Fruit fly (Drosophila melanogaster) whole organism, prepupa: ENCODE data around the gene Tbca.

Experiments
- Blimp-1 ChIP-seq: fragments of 200-800 bp; sonication (Bioruptor generic); optimal IDR thresholded peaks from 3 replicates; lab custom pipeline; 2017; ENCODE audit warnings: missing biosample characterization, missing genetic modification characterization, mild to moderate bottlenecking, moderate library complexity, missing genetic modification reagents
- CG10631 ChIP-seq: fragments of 200-800 bp; sonication (Bioruptor generic); optimal IDR thresholded peaks from 2 replicates; lab custom pipeline; 2016; ENCODE audit warnings: missing biosample characterization, missing genetic modification characterization
- CG10669 ChIP-seq: fragments of 200-800 bp; sonication (Bioruptor generic); optimal IDR thresholded peaks from 3 replicates; lab custom pipeline; 2018; ENCODE audit warnings: missing biosample characterization, mild to moderate bottlenecking, missing genetic modification characterization, moderate library complexity
- CG11294 ChIP-seq: fragments of 200-800 bp; sonication (Bioruptor generic); IDR thresholded peaks from 2 replicates; pipeline ENCODE4 v1.3.6; 2022; ENCODE audit warnings: missing biosample characterization, missing genetic modification characterization
- CG11762 ChIP-seq: fragments of 200-800 bp; sonication (Bioruptor generic); optimal IDR thresholded peaks from 3 replicates; lab custom pipeline; 2016; ENCODE audit warnings: missing biosample characterization, missing genetic modification characterization; ENCODE audit not compliant: insufficient read depth
- CG11902 ChIP-seq: fragments of 200-800 bp; sonication (Bioruptor generic); optimal IDR thresholded peaks from 3 replicates; lab custom pipeline; 2016; ENCODE audit warnings: missing biosample characterization, missing genetic modification characterization
- CG15336 ChIP-seq: fragments of 200-800 bp; sonication (Bioruptor generic); IDR thresholded peaks from 2 replicates; pipeline ENCODE4 v1.3.6; 2022; ENCODE audit warnings: missing biosample characterization, missing genetic modification characterization
- CG16779 ChIP-seq: fragments of 200-800 bp; sonication (Bioruptor generic); optimal IDR thresholded peaks from 3 replicates; lab custom pipeline; 2017; ENCODE audit warnings: missing biosample characterization, mild to moderate bottlenecking, missing genetic modification characterization
- CG3032 ChIP-seq: fragments of 200-800 bp; optimal IDR thresholded peaks from 2 replicates; lab custom pipeline; 2019; ENCODE audit warnings: missing biosample characterization, mild to moderate bottlenecking, missing genetic modification characterization, moderate library complexity
- CG31627 ChIP-seq: fragments of 200-800 bp; sonication (Bioruptor generic); optimal IDR thresholded peaks from 3 replicates; lab custom pipeline; 2016; ENCODE audit warnings: missing biosample characterization, missing genetic modification characterization
- CG32006 ChIP-seq: fragments of 200-800 bp; sonication (Bioruptor generic); optimal IDR thresholded peaks from 3 replicates; lab custom pipeline; 2017; ENCODE audit warnings: missing biosample characterization, mild to moderate bottlenecking, missing genetic modification characterization
- CG3919 ChIP-seq: fragments of 200-800 bp; sonication (Bioruptor generic); optimal IDR thresholded peaks from 3 replicates; lab custom pipeline; 2016; ENCODE audit warnings: missing biosample characterization, missing genetic modification characterization
- CG4318 ChIP-seq: fragments of 200-800 bp; sonication (Bioruptor generic); optimal IDR thresholded peaks from 3 replicates; lab custom pipeline; 2017; ENCODE audit warnings: missing biosample characterization, mild to moderate bottlenecking, missing genetic modification characterization
- CG6163 ChIP-seq: fragments of 200-800 bp; sonication (Bioruptor generic); IDR thresholded peaks from 3 replicates; pipeline ENCODE4 v1.3.6; 2022; ENCODE audit warnings: missing biosample characterization, missing genetic modification characterization
- CG6276 ChIP-seq: fragments of 200-800 bp; sonication (Bioruptor generic); optimal IDR thresholded peaks from 2 replicates; lab custom pipeline; 2017; ENCODE audit warnings: missing biosample characterization, mild to moderate bottlenecking, missing genetic modification characterization
- CG6808 ChIP-seq: fragments of 200-800 bp; sonication (Bioruptor generic); optimal IDR thresholded peaks from 3 replicates; lab custom pipeline; 2017; ENCODE audit warnings: missing biosample characterization, missing genetic modification characterization, mild to moderate bottlenecking, moderate library complexity, missing genetic modification reagents
- CG6854 ChIP-seq: fragments of 200-800 bp; sonication (Bioruptor generic); optimal IDR thresholded peaks from 2 replicates; lab custom pipeline; 2017; ENCODE audit warnings: missing biosample characterization, mild to moderate bottlenecking, missing genetic modification characterization
- CG7368 ChIP-seq: fragments of 200-800 bp; sonication (Bioruptor generic); optimal IDR thresholded peaks from 3 replicates; lab custom pipeline; 2016; ENCODE audit warnings: missing biosample characterization, missing genetic modification characterization
- CG8319 ChIP-seq: fragments of 200-800 bp; sonication (Bioruptor generic); optimal IDR thresholded peaks from 3 replicates; lab custom pipeline; 2016; ENCODE audit warnings: missing biosample characterization, missing genetic modification characterization
- CG8632 ChIP-seq: fragments of 200-800 bp; sonication (Bioruptor generic); optimal IDR thresholded peaks from 3 replicates; lab custom pipeline; 2016; ENCODE audit warnings: missing biosample characterization, missing genetic modification characterization
- CG9139 ChIP-seq: fragments of 200-800 bp; sonication (Bioruptor generic); optimal IDR thresholded peaks from 3 replicates; lab custom pipeline; 2017; ENCODE audit warnings: missing biosample characterization, mild to moderate bottlenecking, missing genetic modification characterization
- Eip75B ChIP-seq: fragments of 200-800 bp; sonication (Bioruptor generic); optimal IDR thresholded peaks from 3 replicates; lab custom pipeline; 2016; ENCODE audit warnings: missing biosample characterization, missing genetic modification characterization
- Ets21C ChIP-seq: fragments of 200-800 bp; sonication (Bioruptor generic); optimal IDR thresholded peaks from 3 replicates; lab custom pipeline; 2016; ENCODE audit warnings: missing biosample characterization, missing genetic modification characterization
- Ets96B ChIP-seq: fragments of 200-800 bp; optimal IDR thresholded peaks from 2 replicates; lab custom pipeline; 2019; ENCODE audit warnings: missing biosample characterization, mild to moderate bottlenecking, missing genetic modification characterization, moderate library complexity
- Gug ChIP-seq: fragments of 200-800 bp; sonication (Bioruptor generic); IDR thresholded peaks from 2 replicates; pipeline ENCODE4 v1.3.6; 2022; ENCODE audit warnings: missing biosample characterization, missing genetic modification characterization
- Hr38 ChIP-seq: sonication (Bioruptor generic); optimal IDR thresholded peaks from 2 replicates; lab custom pipeline; 2016; ENCODE audit warnings: missing biosample characterization, missing genetic modification characterization
- Hr4 ChIP-seq: fragments of 200-800 bp; sonication (Bioruptor generic); optimal IDR thresholded peaks from 3 replicates; lab custom pipeline; 2016; ENCODE audit warnings: missing biosample characterization, missing genetic modification characterization
- Lpt ChIP-seq: fragments of 200-800 bp; sonication (Bioruptor generic); optimal IDR thresholded peaks from 3 replicates; lab custom pipeline; 2016; ENCODE audit warnings: missing biosample characterization, missing genetic modification characterization
- Smox ChIP-seq: fragments of 200-800 bp; sonication (Bioruptor generic); optimal IDR thresholded peaks from 3 replicates; lab custom pipeline; 2016; ENCODE audit warnings: missing biosample characterization, missing genetic modification characterization
- Sox14 ChIP-seq: fragments of 200-800 bp; sonication (Bioruptor generic); optimal IDR thresholded peaks from 3 replicates; lab custom pipeline; 2016; ENCODE audit warnings: missing biosample characterization, missing genetic modification characterization
- Sox15 ChIP-seq: fragments of 200-800 bp; sonication (Bioruptor generic); optimal IDR thresholded peaks from 3 replicates; lab custom pipeline; 2016; ENCODE audit warnings: missing biosample characterization, missing genetic modification characterization
- achi ChIP-seq: fragments of 200-800 bp; sonication (Bioruptor generic); optimal IDR thresholded peaks from 3 replicates; lab custom pipeline; 2016; ENCODE audit warnings: missing biosample characterization, missing genetic modification characterization
- cyc ChIP-seq: fragments of 200-800 bp; sonication (Bioruptor generic); optimal IDR thresholded peaks from 3 replicates; lab custom pipeline; 2016; ENCODE audit warnings: missing biosample characterization, missing genetic modification characterization
- dac ChIP-seq: fragments of 200-800 bp; sonication (Bioruptor generic); optimal IDR thresholded peaks from 2 replicates; lab custom pipeline; 2017; ENCODE audit warnings: missing biosample characterization, mild to moderate bottlenecking, missing genetic modification characterization
- eg ChIP-seq: fragments of 200-800 bp; sonication (Bioruptor generic); IDR thresholded peaks from 3 replicates; pipeline ENCODE4 v1.3.6; 2022; ENCODE audit warnings: missing biosample characterization, missing genetic modification characterization
- esn ChIP-seq: fragments of 200-800 bp; sonication (Bioruptor generic); optimal IDR thresholded peaks from 2 replicates; lab custom pipeline; 2016; ENCODE audit warnings: missing biosample characterization, mild to moderate bottlenecking, missing genetic modification characterization, moderate library complexity
- fd59A ChIP-seq: fragments of 200-800 bp; sonication (Bioruptor generic); optimal IDR thresholded peaks from 2 replicates; lab custom pipeline; 2017; ENCODE audit warnings: missing biosample characterization, mild to moderate bottlenecking, missing genetic modification characterization, missing genetic modification reagents
- net ChIP-seq: fragments of 200-800 bp; sonication (Bioruptor generic); optimal IDR thresholded peaks from 3 replicates; lab custom pipeline; 2016; ENCODE audit warnings: missing biosample characterization, missing genetic modification characterization
- pdm3 ChIP-seq: fragments of 200-800 bp; sonication (Bioruptor generic); optimal IDR thresholded peaks from 3 replicates; lab custom pipeline; 2016; ENCODE audit warnings: missing biosample characterization, missing genetic modification characterization
- salr ChIP-seq, 2 experiments: fragments of 200-800 bp; sonication (Bioruptor generic); optimal IDR thresholded peaks; 3 replicates each; lab custom pipeline; 2016 to 2018; ENCODE audit warnings: missing biosample characterization in 2 of 2, missing genetic modification characterization in 2 of 2, mild to moderate bottlenecking in 1 of 2
- spab ChIP-seq: fragments of 200-800 bp; sonication (Bioruptor generic); optimal IDR thresholded peaks from 2 replicates; lab custom pipeline; 2017; ENCODE audit warnings: missing biosample characterization, mild to moderate bottlenecking, missing genetic modification characterization, missing genetic modification reagents
- ss ChIP-seq, 2 experiments: fragments of 200-800 bp; sonication (Bioruptor generic); optimal IDR thresholded peaks; 2 replicates in 1 of 2; 3 replicates in 1 of 2; lab custom pipeline; 2017 to 2018; ENCODE audit warnings: mild to moderate bottlenecking in 2 of 2, missing biosample characterization in 2 of 2, missing genetic modification characterization in 2 of 2, moderate library complexity in 1 of 2
- svp ChIP-seq: fragments of 200-800 bp; sonication (Bioruptor generic); peaks from one replicate; lab custom pipeline; 2016; ENCODE audit warnings: missing biosample characterization, missing genetic modification characterization

Gene Tbca

dm6 chr3R:31762672-31763071 is 19.4 kb downstream of the Tbca start (continued):
- TF ChIP-seq CG15336 (GFP tag; lab: Robert Waterston, UW) (peak; percentile 69), net (GFP tag; lab: Kevin White, UChicago) (peak; percentile 67), Smox (GFP tag; lab: Kevin White, UChicago) (peak; percentile 17), CG32006 (GFP tag; lab: Kevin White, UChicago) (peak; percentile 81), CG8632 (peak; percentile 71), CG6808 (GFP tag; lab: Kevin White, UChicago) (peak; percentile 57), CG11294 (peak; percentile 13; the same call in 1 of the 2 replicates), Ets21C (GFP tag; lab: Kevin White, UChicago) (no peak)

- TF ChIP-seq CG6276 (GFP tag; lab: Kevin White, UChicago) (peak; percentile 48), esn (no peak), CG15336 (GFP tag; lab: Robert Waterston, UW) (0 out of 2 replicates have a peak, but pooled peaks have one; percentile 19), eg (GFP tag; lab: Robert Waterston, UW) (peak; percentile 36; the same call in 1 of the 3 replicates)
Measured at dm6 chr3R:31764672-31765071, 21.4 kb downstream of the Tbca start, which contains the start of gene CG2150. TSS of gene CG2150 (minus strand) at chr3R:31764772.

- TF ChIP-seq Ets21C (GFP tag; lab: Kevin White, UChicago) (no peak), CG7368 (no peak), CG11762 (GFP tag; lab: Kevin White, UChicago) (no peak), Lpt (GFP tag; lab: Kevin White, UChicago) (no peak), ss (GFP tag; optimal IDR thresholded peaks at IDR 0.05; lab: Kevin White, UChicago) (no peak), eg (GFP tag; lab: Robert Waterston, UW) (no peak), CG9139 (GFP tag; lab: Kevin White, UChicago) (no peak), CG3919 (no peak), svp (GFP tag; lab: Kevin White, UChicago) (no peak), CG6163 (GFP tag; lab: Robert Waterston, UW) (no peak), CG10631 (no peak), pdm3 (GFP tag; lab: Kevin White, UChicago) (no peak), Hr38 (GFP tag; lab: Kevin White, UChicago) (no peak), spab (no peak), CG31627 (GFP tag; lab: Kevin White, UChicago) (no peak), Gug (GFP tag; lab: Robert Waterston, UW) (no peak), esn (no peak), CG6808 (GFP tag; lab: Kevin White, UChicago) (no peak), CG4318 (GFP tag; lab: Kevin White, UChicago) (no peak), CG11902 (GFP tag; lab: Kevin White, UChicago) (no peak)
Measured at dm6 chr3R:31765145-31765544, 21.9 kb downstream of the Tbca start.

- TF ChIP-seq CG8632 (peak; percentile 43), fd59A (GFP tag; lab: Kevin White, UChicago) (no peak), net (GFP tag; lab: Kevin White, UChicago) (peak; percentile 32), Lpt (GFP tag; lab: Kevin White, UChicago) (peak; percentile 14), CG10631 (peak; percentile 61), CG3032 (tag; lab: Kevin White, UChicago) (peak; percentile 33), CG6808 (GFP tag; lab: Kevin White, UChicago) (peak; percentile 48), CG31627 (GFP tag; lab: Kevin White, UChicago) (no peak), Eip75B (GFP tag; lab: Kevin White, UChicago) (no peak), CG16779 (tag; lab: Kevin White, UChicago) (peak; percentile 28), Sox14 (GFP tag; lab: Kevin White, UChicago) (peak; percentile 4), Ets21C (GFP tag; lab: Kevin White, UChicago) (no peak), cyc (GFP tag; lab: Kevin White, UChicago) (peak; percentile 7), pdm3 (GFP tag; lab: Kevin White, UChicago) (peak; percentile 52), esn (peak; percentile 5), Ets96B (tag; lab: Kevin White, UChicago) (peak; percentile 30), Sox15 (GFP tag; lab: Kevin White, UChicago) (peak; percentile 13), CG32006 (GFP tag; lab: Kevin White, UChicago) (peak; percentile 82), Gug (GFP tag; lab: Robert Waterston, UW) (no peak), CG8319 (GFP tag; lab: Kevin White, UChicago) (peak; percentile 27), dac (GFP tag; lab: Kevin White, UChicago) (peak; percentile 28), CG6854 (GFP tag; lab: Kevin White, UChicago) (no peak), CG3919 (peak; percentile 53), achi (peak; percentile 50), spab (peak; percentile 29), Hr4 (GFP tag; lab: Kevin White, UChicago) (peak; percentile 75), CG15336 (GFP tag; lab: Robert Waterston, UW) (peak; percentile 63), salr (GFP tag; optimal IDR thresholded peaks at IDR 0.05; lab: Kevin White, UChicago) (peak in 1 of 2 experiments; percentile 51), CG10669 (GFP tag; lab: Kevin White, UChicago) (peak; percentile 41), Blimp-1 (GFP tag; lab: Kevin White, UChicago) (peak; percentile 5)
Measured at dm6 chr3R:31767528-31767927, 24.2 kb downstream of the Tbca start.
